Worm (Caenorhabditis elegans) whole organism, L3 larva: ENCODE results near the gene pcs-1.
A peak's percentile ranks its signal among the peaks of the same experiment; 100 is the strongest.

Experiments used
- R02D3.7 ChIP-seq: fragments of 150-350 bp; optimal IDR thresholded peaks from 2 replicates; lab custom pipeline; 2014; ENCODE audit warnings: missing biosample characterization, missing genetic modification characterization
- ZK546.5 ChIP-seq: sonication (generic microtip); optimal IDR thresholded peaks from 2 replicates; lab custom pipeline; 2017; ENCODE audit warnings: missing biosample characterization, missing genetic modification characterization
- aly-2 ChIP-seq: fragments of 150-350 bp; optimal IDR thresholded peaks from 2 replicates; lab custom pipeline; 2014; ENCODE audit warnings: missing biosample characterization, missing genetic modification characterization
- ama-1 ChIP-seq: fragments of 150-350 bp; optimal IDR thresholded peaks from 2 replicates; lab custom pipeline; 2018
- ceh-28 ChIP-seq: fragments of 150-350 bp; optimal IDR thresholded peaks from 2 replicates; lab custom pipeline; 2014; ENCODE audit warnings: missing biosample characterization, missing genetic modification reagents, missing genetic modification characterization
- ceh-82 ChIP-seq: fragments of 150-350 bp; optimal IDR thresholded peaks from 2 replicates; lab custom pipeline; 2014; ENCODE audit warnings: missing biosample characterization, missing genetic modification characterization
- ceh-9 ChIP-seq: sonication (generic microtip); optimal IDR thresholded peaks from 2 replicates; lab custom pipeline; 2018; ENCODE audit warnings: missing biosample characterization, missing genetic modification characterization
- daf-12 ChIP-seq: fragments of 150-350 bp; optimal IDR thresholded peaks from 2 replicates; lab custom pipeline; 2014; ENCODE audit warnings: missing biosample characterization, missing genetic modification reagents, missing genetic modification characterization
- egl-27 ChIP-seq: sonication (generic microtip); optimal IDR thresholded peaks from 4 replicates; lab custom pipeline; 2017; ENCODE audit warnings: missing biosample characterization, missing genetic modification reagents, missing genetic modification characterization
- egl-5 ChIP-seq: fragments of 150-350 bp; optimal IDR thresholded peaks from 2 replicates; lab custom pipeline; 2017; ENCODE audit warnings: missing biosample characterization, missing genetic modification reagents, missing genetic modification characterization, inconsistent platforms
- elt-1 ChIP-seq: fragments of 150-350 bp; optimal IDR thresholded peaks from 2 replicates; lab custom pipeline; 2014; ENCODE audit warnings: missing biosample characterization, missing genetic modification characterization
- elt-2 ChIP-seq: sonication (generic microtip); optimal IDR thresholded peaks from 2 replicates; lab custom pipeline; 2016; ENCODE audit warnings: missing genetic modification reagents, mild to moderate bottlenecking, missing genetic modification characterization, missing compliant biosample characterization
- elt-3 ChIP-seq, 3 experiments: fragments of 150-350 bp in 1 of 3; sonication (generic microtip) in 2 of 3; optimal IDR thresholded peaks; 2 replicates in 2 of 3; 4 replicates in 1 of 3; lab custom pipeline; 2014 to 2017; ENCODE audit warnings: missing biosample characterization in 3 of 3, missing genetic modification characterization in 3 of 3
- eor-1 ChIP-seq, 2 experiments: fragments of 150-350 bp; optimal IDR thresholded peaks; 2 replicates each; lab custom pipeline; 2014 to 2018; ENCODE audit warnings: missing biosample characterization in 2 of 2, missing genetic modification characterization in 2 of 2
- fkh-10 ChIP-seq: sonication (generic microtip); optimal IDR thresholded peaks from 2 replicates; lab custom pipeline; 2017; ENCODE audit warnings: missing biosample characterization, missing genetic modification reagents, missing genetic modification characterization
- fkh-2 ChIP-seq: fragments of 150-350 bp; optimal IDR thresholded peaks from 2 replicates; lab custom pipeline; 2014; ENCODE audit warnings: missing biosample characterization, missing genetic modification reagents, missing genetic modification characterization
- fos-1 ChIP-seq: fragments of 150-350 bp; optimal IDR thresholded peaks from 2 replicates; lab custom pipeline; 2014; ENCODE audit warnings: missing biosample characterization, missing genetic modification characterization
- jun-1 ChIP-seq: fragments of 150-350 bp; optimal IDR thresholded peaks from 2 replicates; lab custom pipeline; 2014; ENCODE audit warnings: missing biosample characterization, missing genetic modification reagents, missing genetic modification characterization
- lin-15B ChIP-seq: fragments of 150-350 bp; optimal IDR thresholded peaks from 2 replicates; lab custom pipeline; 2014; ENCODE audit warnings: missing biosample characterization, missing genetic modification characterization
- lin-39 ChIP-seq: fragments of 150-350 bp; optimal IDR thresholded peaks from 2 replicates; lab custom pipeline; 2018; ENCODE audit warnings: missing biosample characterization, missing genetic modification reagents, missing genetic modification characterization
- lsy-12 ChIP-seq: sonication (generic microtip); optimal IDR thresholded peaks from 2 replicates; lab custom pipeline; 2016; ENCODE audit warnings: mild to moderate bottlenecking, missing genetic modification characterization, missing compliant biosample characterization
- mdl-1 ChIP-seq: fragments of 150-350 bp; optimal IDR thresholded peaks from 2 replicates; lab custom pipeline; 2014; ENCODE audit warnings: missing biosample characterization, missing genetic modification characterization
- mml-1 ChIP-seq: fragments of 150-350 bp; sonication (generic microtip); optimal IDR thresholded peaks from 3 replicates; lab custom pipeline; 2014; ENCODE audit warnings: missing biosample characterization, missing genetic modification characterization
- nfya-1 ChIP-seq: sonication (generic microtip); optimal IDR thresholded peaks from 2 replicates; lab custom pipeline; 2017; ENCODE audit warnings: missing genetic modification characterization, mild to moderate bottlenecking, missing compliant biosample characterization, antibody characterized with exemption, moderate library complexity; ENCODE audit not compliant: insufficient read depth
- nhr-12 ChIP-seq: fragments of 150-350 bp; optimal IDR thresholded peaks from 2 replicates; lab custom pipeline; 2014; ENCODE audit warnings: missing biosample characterization, missing genetic modification characterization
- nhr-23 ChIP-seq: fragments of 150-350 bp; optimal IDR thresholded peaks from 2 replicates; lab custom pipeline; 2014; ENCODE audit warnings: missing biosample characterization, missing genetic modification reagents, missing genetic modification characterization
- nhr-25 ChIP-seq: sonication (generic microtip); optimal IDR thresholded peaks from 2 replicates; lab custom pipeline; 2017; ENCODE audit warnings: missing biosample characterization, missing genetic modification characterization
- nhr-28 ChIP-seq: fragments of 150-350 bp; optimal IDR thresholded peaks from 2 replicates; lab custom pipeline; 2014; ENCODE audit warnings: missing biosample characterization, missing genetic modification characterization
- nhr-43 ChIP-seq: sonication (generic microtip); optimal IDR thresholded peaks from 2 replicates; lab custom pipeline; 2016; ENCODE audit warnings: mild to moderate bottlenecking, missing genetic modification characterization, missing compliant biosample characterization; ENCODE audit not compliant: poor library complexity, severe bottlenecking
- nhr-67 ChIP-seq: fragments of 150-350 bp; optimal IDR thresholded peaks from 2 replicates; lab custom pipeline; 2014; ENCODE audit warnings: missing biosample characterization, missing genetic modification characterization
- nhr-76 ChIP-seq: fragments of 150-350 bp; sonication (generic microtip); optimal IDR thresholded peaks from 5 replicates; lab custom pipeline; 2014; ENCODE audit warnings: missing biosample characterization, missing genetic modification characterization
- nhr-77 ChIP-seq: fragments of 150-350 bp; optimal IDR thresholded peaks from 2 replicates; lab custom pipeline; 2014; ENCODE audit warnings: missing biosample characterization, missing genetic modification characterization
- pha-4 ChIP-seq: fragments of 150-350 bp; optimal IDR thresholded peaks from 2 replicates; lab custom pipeline; 2014; ENCODE audit warnings: missing biosample characterization, missing genetic modification reagents, missing genetic modification characterization
- pqm-1 ChIP-seq: fragments of 150-350 bp; optimal IDR thresholded peaks from 2 replicates; lab custom pipeline; 2017; ENCODE audit warnings: missing biosample characterization, missing genetic modification characterization, inconsistent platforms
- sea-2 ChIP-seq: fragments of 150-350 bp; sonication (generic microtip); optimal IDR thresholded peaks from 4 replicates; lab custom pipeline; 2014; ENCODE audit warnings: missing biosample characterization, missing genetic modification reagents, missing genetic modification characterization
- skn-1 ChIP-seq: fragments of 150-350 bp; optimal IDR thresholded peaks from 2 replicates; lab custom pipeline; 2014; ENCODE audit warnings: missing biosample characterization, missing genetic modification characterization
- snpc-4 ChIP-seq: fragments of 150-350 bp; optimal IDR thresholded peaks from 2 replicates; lab custom pipeline; 2014; ENCODE audit warnings: missing biosample characterization, missing genetic modification characterization
- tbx-2 ChIP-seq: sonication (generic microtip); optimal IDR thresholded peaks from 2 replicates; lab custom pipeline; 2016; ENCODE audit warnings: mild to moderate bottlenecking, missing genetic modification characterization, missing compliant biosample characterization
- unc-39 ChIP-seq: sonication (generic microtip); optimal IDR thresholded peaks from 4 replicates; lab custom pipeline; 2017; ENCODE audit warnings: missing biosample characterization, missing genetic modification characterization
- unc-62 ChIP-seq: fragments of 150-350 bp; sonication (generic microtip); optimal IDR thresholded peaks from 4 replicates; lab custom pipeline; 2014; ENCODE audit warnings: missing biosample characterization, missing genetic modification reagents, missing genetic modification characterization
- zag-1 ChIP-seq: fragments of 150-350 bp; optimal IDR thresholded peaks from 2 replicates; lab custom pipeline; 2014; ENCODE audit warnings: missing biosample characterization, missing genetic modification characterization
- ztf-11 ChIP-seq: fragments of 150-350 bp; optimal IDR thresholded peaks from 2 replicates; lab custom pipeline; 2014; ENCODE audit warnings: missing biosample characterization, missing genetic modification characterization
- ztf-4 ChIP-seq: fragments of 150-350 bp; optimal IDR thresholded peaks from 2 replicates; lab custom pipeline; 2014; ENCODE audit warnings: missing biosample characterization, missing genetic modification characterization

The pcs-1 gene

DNA sequence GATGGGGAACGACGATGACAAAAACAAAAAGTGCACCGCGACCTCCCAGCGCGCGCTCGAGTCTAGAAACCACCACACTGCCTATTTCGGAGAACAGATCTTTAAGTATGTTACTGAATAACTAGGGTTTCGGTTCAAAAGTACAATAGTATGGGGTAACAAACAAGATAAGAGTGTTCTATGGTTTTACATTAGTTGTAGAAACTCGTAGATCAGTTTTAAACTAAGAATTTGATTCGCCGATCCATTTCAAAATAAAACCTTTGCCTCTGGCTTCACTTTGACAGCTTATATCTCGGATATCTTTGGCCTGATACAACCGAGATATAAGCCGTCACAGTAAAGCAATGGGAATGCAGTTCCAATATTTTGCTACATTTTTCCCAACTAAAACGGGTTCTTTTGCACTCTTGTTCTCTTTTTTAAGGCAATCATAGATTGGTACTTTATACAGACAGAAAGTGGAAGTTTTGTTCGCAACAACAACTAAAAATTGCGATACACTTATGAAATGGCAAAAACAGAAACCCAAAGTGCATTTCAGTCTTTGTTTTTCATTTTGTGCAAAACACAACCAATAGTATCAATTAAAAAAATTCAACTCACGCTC is 38.9 kb upstream of the pcs-1 start:
- TF ChIP-seq nhr-23 (tag; lab: Kevin White, UChicago) (peak; percentile 88), unc-62 (GFP tag; lab: Kevin White, UChicago) (no peak)
- TF ChIP-seq, all 47 proteins: peak for 1

DNA sequence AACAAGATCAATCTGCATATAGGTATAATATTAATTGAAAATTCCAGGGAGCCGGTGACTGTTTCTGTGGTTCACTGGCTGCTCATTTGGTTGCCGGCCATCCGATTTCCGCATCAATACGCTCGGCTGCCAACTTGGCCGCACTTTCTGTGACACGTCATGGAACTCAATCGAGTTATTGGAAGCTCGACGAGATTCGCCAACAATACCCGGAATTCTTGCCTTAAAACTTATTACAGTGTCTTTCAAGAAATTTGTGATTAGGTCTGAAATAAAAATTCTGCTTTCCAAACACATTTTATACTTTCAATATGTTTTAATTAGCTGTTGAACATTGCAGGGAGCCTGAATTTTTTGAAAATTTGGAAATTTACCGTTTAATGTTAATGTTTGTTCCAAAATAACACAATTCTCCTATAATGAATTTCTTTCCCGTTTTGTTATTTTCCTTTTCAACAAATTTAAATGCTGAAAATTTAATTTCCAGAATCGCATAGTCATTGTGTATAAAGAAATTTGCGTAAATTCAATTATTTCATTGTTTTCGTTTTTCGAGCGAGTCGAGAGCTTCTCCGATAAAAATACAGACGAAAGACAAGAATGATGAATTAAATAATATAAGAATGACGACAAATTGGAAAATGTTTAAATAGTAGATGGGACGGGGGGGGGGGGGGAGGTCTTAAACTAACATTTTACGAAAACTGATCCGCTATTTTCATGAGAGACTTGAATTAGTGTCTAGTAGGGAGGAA is 36.7 kb upstream of the pcs-1 start:
- TF ChIP-seq elt-2 (no peak), jun-1 (tag; lab: Kevin White, UChicago) (no peak), ceh-28 (tag; lab: Kevin White, UChicago) (peak; percentile 58), ama-1 (peak; percentile 47), nfya-1 (tag; lab: Kevin White, UChicago) (no peak), aly-2 (tag; lab: Kevin White, UChicago) (peak; percentile 88), unc-62 (GFP tag; lab: Kevin White, UChicago) (no peak), nhr-23 (tag; lab: Kevin White, UChicago) (peak; percentile 71), ceh-9 (tag; lab: Kevin White, UChicago) (no peak)

DNA sequence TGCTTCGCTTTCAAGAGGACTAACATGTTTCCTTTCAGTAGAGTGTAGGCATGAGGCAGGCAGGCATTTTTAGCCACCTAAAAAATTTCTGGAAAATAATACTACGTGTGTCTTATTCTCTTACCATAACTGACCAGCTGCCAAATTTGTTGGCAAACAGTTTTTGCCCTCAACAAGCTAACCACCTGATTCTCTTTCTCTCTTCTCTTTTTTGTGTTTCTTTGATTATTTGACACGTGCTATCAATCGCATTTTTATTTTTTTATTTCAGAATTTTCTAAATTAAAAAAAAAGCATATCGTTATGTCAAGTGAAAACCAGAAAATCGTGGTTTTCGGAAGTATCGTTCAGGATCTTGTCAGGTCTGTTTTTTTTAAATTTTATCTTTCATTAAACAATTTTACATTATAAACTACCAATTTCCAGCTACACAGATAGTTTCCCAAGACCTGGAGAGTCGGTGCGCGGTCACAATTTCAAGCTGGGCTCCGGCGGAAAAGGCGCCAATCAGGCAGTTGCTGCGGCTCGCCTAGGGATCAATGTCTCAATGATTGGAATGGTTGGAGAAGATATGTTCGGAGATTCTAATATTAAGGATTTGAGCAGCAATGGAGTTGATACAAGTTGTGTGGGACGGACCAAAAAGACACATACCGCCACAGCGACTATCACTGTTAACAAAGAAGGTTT is 34.6 kb upstream of the pcs-1 start, which contains the start of gene F07A11.5:
Gene F07A11.5 (plus strand): TSS at position 267 of the 690 bp plus-strand sequence.
- TF ChIP-seq ztf-11 (tag; lab: Kevin White, UChicago) (no peak), pha-4 (tag; lab: Kevin White, UChicago) (peak; percentile 9)

DNA sequence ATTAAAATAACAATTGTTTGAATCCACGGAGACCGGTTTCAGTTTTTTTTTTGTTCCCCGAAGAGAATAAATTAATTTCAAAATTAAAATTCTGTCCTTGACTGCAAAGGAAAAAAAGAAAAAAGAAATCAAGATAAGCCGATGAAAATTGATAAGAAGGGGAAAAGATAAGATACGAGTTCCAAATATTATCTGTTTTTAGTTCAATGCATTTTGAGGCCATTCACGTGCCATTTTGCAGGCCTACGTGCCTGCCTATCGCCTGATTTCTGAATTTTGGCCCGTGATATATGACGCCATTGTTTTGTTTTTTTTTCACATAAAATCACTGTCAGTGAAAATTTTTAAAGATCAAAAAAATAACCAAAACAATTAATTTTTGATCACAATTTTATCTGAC is 33.9 kb upstream of the pcs-1 start:
- no peak for TF ChIP-seq tbx-2 (tag; lab: Kevin White, UChicago)
- TF ChIP-seq nhr-28 (tag; lab: Kevin White, UChicago), result no peak
- TF ChIP-seq ztf-4 (tag; lab: Kevin White, UChicago), result no peak
- no peak for TF ChIP-seq eor-1 (tag; optimal IDR thresholded peaks at IDR 0.05; lab: Kevin White, UChicago)
- no peak for TF ChIP-seq snpc-4 (tag; lab: Kevin White, UChicago)
- no peak for TF ChIP-seq sea-2 (GFP tag; lab: Kevin White, UChicago)
- TF ChIP-seq elt-1 (tag; lab: Kevin White, UChicago), result peak; percentile 90
- no peak for TF ChIP-seq nhr-12
- no peak for TF ChIP-seq nhr-25 (tag; lab: Kevin White, UChicago)
- TF ChIP-seq nhr-23 (tag; lab: Kevin White, UChicago), result no peak
- no peak for TF ChIP-seq ceh-28 (tag; lab: Kevin White, UChicago)
- no peak for TF ChIP-seq ZK546.5
- TF ChIP-seq ceh-82 (tag; lab: Kevin White, UChicago), result no peak
- TF ChIP-seq pqm-1 (tag; lab: Kevin White, UChicago), result peak; percentile 67
- TF ChIP-seq fkh-2 (tag; lab: Kevin White, UChicago), result no peak
- TF ChIP-seq elt-2, result peak; percentile 94
- peak; percentile 33 for TF ChIP-seq pha-4 (tag; lab: Kevin White, UChicago)
- no peak for TF ChIP-seq ama-1
- no peak for TF ChIP-seq egl-27 (tag; lab: Kevin White, UChicago)
- TF ChIP-seq unc-62 (GFP tag; lab: Kevin White, UChicago), result no peak
- no peak for TF ChIP-seq lin-39
- TF ChIP-seq nhr-67, result no peak
- no peak for TF ChIP-seq ceh-9 (tag; lab: Kevin White, UChicago)
- no peak for TF ChIP-seq fos-1
- no peak for TF ChIP-seq mml-1
- TF ChIP-seq lin-15B, result no peak
- no peak for TF ChIP-seq nhr-43 (tag; lab: Kevin White, UChicago)
- no peak for TF ChIP-seq jun-1 (tag; lab: Kevin White, UChicago)
- no peak for TF ChIP-seq fkh-10 (GFP tag; lab: Kevin White, UChicago)
- TF ChIP-seq skn-1 (tag; lab: Kevin White, UChicago), result no peak
- no peak for TF ChIP-seq unc-39 (tag; lab: Kevin White, UChicago)
- no peak for TF ChIP-seq daf-12
- TF ChIP-seq ztf-11 (tag; lab: Kevin White, UChicago), result no peak
- TF ChIP-seq mdl-1 (tag; lab: Kevin White, UChicago), result no peak
- no peak for TF ChIP-seq R02D3.7 (tag; lab: Kevin White, UChicago)
- TF ChIP-seq nhr-76 (tag; lab: Kevin White, UChicago), result no peak
- no peak for TF ChIP-seq zag-1 (tag; lab: Kevin White, UChicago)
- TF ChIP-seq lsy-12, result no peak
- peak; percentile 14 to 84 (median 72) for TF ChIP-seq elt-3 (tag; optimal IDR thresholded peaks at IDR 0.05; lab: Kevin White, UChicago)
- TF ChIP-seq egl-5, result no peak
- no peak for TF ChIP-seq nhr-77 (tag; lab: Kevin White, UChicago)
